Fruit fly (Drosophila melanogaster): ENCODE data around the gene mtSSB.
A peak's percentile ranks its signal among the peaks of the same experiment; 100 is the strongest.

The mtSSB gene

DNA sequence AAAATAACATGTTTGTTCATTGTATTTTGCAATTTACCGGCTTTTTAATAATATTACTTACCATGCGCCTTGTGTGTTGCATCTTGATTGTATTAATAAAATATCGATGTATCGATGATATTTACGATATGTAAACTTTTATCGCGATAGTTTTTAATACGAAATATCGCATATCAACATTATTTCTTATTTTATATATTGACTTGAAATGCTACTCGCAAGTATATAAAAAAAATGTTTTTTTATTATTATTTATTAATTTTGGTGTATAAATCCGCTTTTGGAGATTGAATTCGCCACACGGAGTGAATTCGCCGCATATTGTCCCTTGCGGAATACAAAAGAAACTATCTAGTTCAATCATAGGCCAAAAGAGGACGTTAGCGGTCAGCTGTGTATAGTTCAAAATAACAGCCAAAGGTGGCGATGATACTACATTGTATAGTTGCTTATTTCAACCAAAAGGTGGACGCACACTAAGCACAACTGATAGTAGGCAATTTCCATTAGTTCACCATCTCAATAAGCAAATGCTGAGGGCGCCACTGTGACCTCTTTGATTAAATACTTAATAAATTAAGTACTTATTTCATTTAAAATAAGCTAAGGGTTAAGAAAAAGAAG lies at the start of gene mtSSB:
Gene mtSSB, minus strand, starts transcription at position 96 of the 624 bp plus-strand sequence.
- TF ChIP-seq CG17806 (tag; optimal IDR thresholded peaks at IDR 0.05) (no peak), gl (tag; optimal IDR thresholded peaks at IDR 0.05) (no peak), CG15710 (tag; optimal IDR thresholded peaks at IDR 0.05) (peak; percentile 39), Ets98B (GFP tag; IDR thresholded peaks at IDR 0.05) (peak; percentile 46), Snoo (tag; optimal IDR thresholded peaks at IDR 0.05) (peak; percentile 67), Pif1B (GFP tag; optimal IDR thresholded peaks at IDR 0.05) (peak; percentile 38), EcR (GFP tag; optimal IDR thresholded peaks at IDR 0.05) (peak; percentile 59), CG32121 (GFP tag; IDR thresholded peaks at IDR 0.05) (peak; percentile 33; the same call in 1 of the 2 replicates), Pif1A (GFP tag; optimal IDR thresholded peaks at IDR 0.05) (peak; percentile 27), CG14655 (GFP tag; optimal IDR thresholded peaks at IDR 0.05) (no peak), CG8301 (tag; optimal IDR thresholded peaks at IDR 0.05) (no peak), fd96Ca (GFP tag; IDR thresholded peaks at IDR 0.05) (no peak), CG8159 (tag; optimal IDR thresholded peaks at IDR 0.05) (no peak), CG4496 (GFP tag; IDR thresholded peaks at IDR 0.05) (peak; percentile 86), D1 (tag; optimal IDR thresholded peaks at IDR 0.05) (no peak), CG34367 (tag; optimal IDR thresholded peaks at IDR 0.05) (peak; percentile 39), CG13204 (GFP tag; optimal IDR thresholded peaks at IDR 0.05) (no peak), rn (GFP tag; IDR thresholded peaks at IDR 0.05) (no peak), CG10348 (GFP tag; IDR thresholded peaks at IDR 0.05) (no peak)

DNA sequence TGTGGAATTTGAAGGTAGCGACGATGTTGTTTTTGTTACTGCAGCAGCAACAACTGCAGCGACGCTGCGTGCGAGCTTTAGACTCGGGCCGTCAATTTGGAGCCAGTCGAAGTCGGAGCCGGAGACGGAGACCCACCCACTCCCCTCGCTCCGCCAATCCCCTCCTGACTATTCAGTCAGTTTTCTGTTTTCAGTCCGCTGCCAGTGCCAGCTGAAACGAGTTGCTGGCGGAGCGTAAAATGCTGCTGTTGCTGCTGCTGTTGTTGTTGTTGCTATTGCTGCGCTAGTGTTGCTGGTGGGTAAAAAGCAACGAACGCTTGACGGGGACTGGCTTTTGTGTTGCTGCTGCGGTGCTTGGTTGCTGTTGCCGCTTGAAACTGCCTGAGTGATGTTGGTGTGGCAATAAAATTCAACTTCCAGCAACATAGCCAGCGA lies 48.9 kb upstream of the mtSSB start:
- no peak for TF ChIP-seq rn (GFP tag; IDR thresholded peaks at IDR 0.05)
- TF ChIP-seq CG13204 (GFP tag; optimal IDR thresholded peaks at IDR 0.05), result peak; percentile 96
- TF ChIP-seq EcR (GFP tag; optimal IDR thresholded peaks at IDR 0.05), result peak; percentile 43

DNA sequence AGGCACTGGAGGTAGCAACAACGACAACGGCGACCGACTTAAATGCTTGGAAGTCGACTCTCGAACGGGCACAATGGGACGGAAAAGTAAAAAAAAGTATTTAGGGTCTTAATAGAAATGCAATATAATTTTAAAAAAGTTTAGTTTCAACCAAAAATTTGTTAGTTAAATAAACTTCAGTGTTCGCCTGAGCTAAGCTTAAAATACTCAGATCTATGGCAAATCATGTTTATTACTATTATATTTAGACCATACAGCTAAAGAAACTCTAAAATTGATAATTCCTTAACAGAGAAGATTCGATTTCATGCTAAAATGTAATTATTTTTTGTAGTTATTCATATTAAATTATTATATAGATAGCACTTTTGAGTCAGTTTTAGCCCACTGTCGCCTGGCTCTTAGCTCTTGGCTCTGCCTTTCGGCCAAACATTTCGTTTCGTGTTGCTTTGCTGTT lies 48.4 kb upstream of the mtSSB start:
- TF ChIP-seq CG14655 (GFP tag; optimal IDR thresholded peaks at IDR 0.05), result peak; percentile 87
- peak; percentile 72 for TF ChIP-seq CG34367 (tag; optimal IDR thresholded peaks at IDR 0.05)
- TF ChIP-seq Pif1B (GFP tag; optimal IDR thresholded peaks at IDR 0.05), result peak; percentile 40
- TF ChIP-seq Ets98B (GFP tag; IDR thresholded peaks at IDR 0.05), result no peak
- TF ChIP-seq EcR (GFP tag; optimal IDR thresholded peaks at IDR 0.05), result no peak
- peak; percentile 78 for TF ChIP-seq CG8301 (tag; optimal IDR thresholded peaks at IDR 0.05)
- peak; percentile 65 for TF ChIP-seq Pif1A (GFP tag; optimal IDR thresholded peaks at IDR 0.05)
- TF ChIP-seq rn (GFP tag; IDR thresholded peaks at IDR 0.05), result no peak
- peak; percentile 77 for TF ChIP-seq CG15710 (tag; optimal IDR thresholded peaks at IDR 0.05)
- TF ChIP-seq Snoo (tag; optimal IDR thresholded peaks at IDR 0.05), result peak; percentile 71
- TF ChIP-seq CG9948 (tag; optimal IDR thresholded peaks at IDR 0.05), result peak; percentile 80
- TF ChIP-seq CG17806 (tag; optimal IDR thresholded peaks at IDR 0.05), result peak; percentile 67
- TF ChIP-seq D1 (tag; optimal IDR thresholded peaks at IDR 0.05), result peak; percentile 81
- TF ChIP-seq gl (tag; optimal IDR thresholded peaks at IDR 0.05), result no peak
- TF ChIP-seq CG8159 (tag; optimal IDR thresholded peaks at IDR 0.05), result peak; percentile 86

DNA sequence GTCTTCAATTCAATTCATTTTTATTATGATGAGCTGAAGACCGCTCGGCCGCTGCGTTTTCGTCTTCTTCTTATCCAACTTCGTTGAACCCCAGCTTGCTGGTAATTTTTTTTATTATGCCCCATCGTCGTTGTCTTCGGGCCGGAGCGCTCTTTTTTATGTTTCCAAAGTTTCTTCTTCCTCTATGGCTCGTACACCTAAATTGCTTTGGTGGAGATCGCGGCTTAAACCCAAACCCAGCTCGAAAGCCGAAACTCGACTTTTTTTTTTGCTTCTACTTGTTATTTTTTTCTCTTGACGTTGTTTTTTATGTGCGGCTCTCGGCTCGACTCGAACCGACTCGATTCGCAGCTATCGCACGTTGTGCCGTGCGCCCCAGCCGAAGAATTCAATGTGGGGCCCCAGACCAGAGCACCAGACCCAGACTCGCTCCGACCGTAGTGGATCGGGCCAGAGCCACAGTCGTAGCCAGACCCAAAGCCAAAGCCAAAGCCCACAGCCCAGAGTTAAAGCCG lies 47.9 kb upstream of the mtSSB start:
- peak; percentile 10 for TF ChIP-seq CG17806 (tag; optimal IDR thresholded peaks at IDR 0.05)
- no peak for TF ChIP-seq fd96Ca (GFP tag; IDR thresholded peaks at IDR 0.05)
- TF ChIP-seq CG9948 (tag; optimal IDR thresholded peaks at IDR 0.05), result no peak
- TF ChIP-seq CG8301 (tag; optimal IDR thresholded peaks at IDR 0.05), result no peak
- TF ChIP-seq CG10348 (GFP tag; IDR thresholded peaks at IDR 0.05), result no peak
- no peak for TF ChIP-seq CG12605 (GFP tag; IDR thresholded peaks at IDR 0.05)
- no peak for TF ChIP-seq D1 (tag; optimal IDR thresholded peaks at IDR 0.05)
- TF ChIP-seq Pif1B (GFP tag; optimal IDR thresholded peaks at IDR 0.05), result peak; percentile 45
- no peak for TF ChIP-seq CG8159 (tag; optimal IDR thresholded peaks at IDR 0.05)
- peak; percentile 70 for TF ChIP-seq EcR (GFP tag; optimal IDR thresholded peaks at IDR 0.05)
- TF ChIP-seq CG4496 (GFP tag; IDR thresholded peaks at IDR 0.05), result no peak
- no peak for TF ChIP-seq CG34367 (tag; optimal IDR thresholded peaks at IDR 0.05)
- TF ChIP-seq CG15710 (tag; optimal IDR thresholded peaks at IDR 0.05), result no peak
- no peak for TF ChIP-seq CG14655 (GFP tag; optimal IDR thresholded peaks at IDR 0.05)
- TF ChIP-seq CG13204 (GFP tag; optimal IDR thresholded peaks at IDR 0.05), result peak; percentile 79
- no peak for TF ChIP-seq Snoo (tag; optimal IDR thresholded peaks at IDR 0.05)
- TF ChIP-seq rn (GFP tag; IDR thresholded peaks at IDR 0.05), result no peak
- no peak for TF ChIP-seq CG32121 (GFP tag; IDR thresholded peaks at IDR 0.05)
- peak; percentile 55 for TF ChIP-seq Pif1A (GFP tag; optimal IDR thresholded peaks at IDR 0.05)
- peak; percentile 67 for TF ChIP-seq gl (tag; optimal IDR thresholded peaks at IDR 0.05)
- TF ChIP-seq Ets98B (GFP tag; IDR thresholded peaks at IDR 0.05), result no peak

DNA sequence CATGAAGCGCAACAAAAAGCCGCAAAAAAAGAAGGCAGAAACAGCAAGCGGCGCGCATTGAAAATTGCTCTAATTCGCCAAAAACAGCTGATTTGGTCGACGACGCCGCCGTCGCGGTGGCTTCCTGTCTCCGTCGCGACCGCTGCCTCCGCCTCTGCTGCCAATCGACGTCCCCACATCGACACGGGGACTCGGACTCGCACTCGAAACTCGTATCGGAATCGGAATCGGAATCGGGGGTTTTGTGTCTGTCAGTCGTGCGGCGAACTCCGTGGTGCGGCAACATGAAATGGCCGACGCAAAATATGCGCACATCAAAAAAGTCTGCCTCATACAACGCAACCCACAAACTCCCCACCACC lies 46.9 kb upstream of the mtSSB start:
- no peak for TF ChIP-seq Ets98B (GFP tag; IDR thresholded peaks at IDR 0.05)
- no peak for TF ChIP-seq Pif1B (GFP tag; optimal IDR thresholded peaks at IDR 0.05)
- TF ChIP-seq CG13204 (GFP tag; optimal IDR thresholded peaks at IDR 0.05), result peak; percentile 78
- TF ChIP-seq CG32121 (GFP tag; IDR thresholded peaks at IDR 0.05), result no peak
- TF ChIP-seq rn (GFP tag; IDR thresholded peaks at IDR 0.05), result no peak
- TF ChIP-seq EcR (GFP tag; optimal IDR thresholded peaks at IDR 0.05), result no peak
- no peak for TF ChIP-seq CG34367 (tag; optimal IDR thresholded peaks at IDR 0.05)

DNA sequence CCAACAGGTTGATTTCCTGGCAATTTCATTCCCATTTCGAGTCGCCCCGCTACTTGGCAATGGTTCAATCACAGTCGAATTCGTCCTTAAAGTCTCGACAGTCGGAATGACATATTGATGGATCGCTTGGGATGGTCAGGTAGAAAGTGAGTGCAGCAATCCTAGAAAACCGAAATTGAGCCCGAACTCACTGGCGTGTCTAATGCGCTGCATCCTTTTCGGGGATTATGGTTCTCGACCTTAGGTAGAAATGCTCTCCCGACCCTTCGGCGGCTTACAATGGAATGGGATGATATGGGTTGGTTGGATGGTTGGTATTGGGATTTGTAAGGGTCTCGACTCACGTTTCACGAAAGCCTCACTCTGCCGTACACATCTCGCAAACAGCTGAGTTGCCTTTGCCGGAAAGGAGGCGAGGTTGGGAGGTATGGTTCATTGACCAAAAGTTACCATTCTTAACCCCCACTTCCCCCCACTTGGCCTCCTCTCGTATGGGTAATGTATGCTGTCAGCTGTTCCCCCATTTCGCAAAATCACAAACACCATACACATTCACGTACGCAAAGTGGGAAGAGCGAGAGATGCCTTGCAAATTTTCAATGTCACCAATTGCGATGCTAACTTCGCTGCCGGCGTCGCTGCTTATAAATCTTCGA lies 46.3 kb upstream of the mtSSB start:
- TF ChIP-seq EcR (GFP tag; optimal IDR thresholded peaks at IDR 0.05) (peak; percentile 63), CG8159 (tag; optimal IDR thresholded peaks at IDR 0.05) (no peak)

All from whole organism, pupa.